Worm (Caenorhabditis elegans) whole organism, L1 larva: ENCODE data around the gene Y81B9A.3.

Source experiments
- aha-1 ChIP-seq: fragments of 150-350 bp; optimal IDR thresholded peaks from 2 replicates; lab custom pipeline; 2014; ENCODE audit warnings: missing biosample characterization, missing genetic modification characterization
- ces-1 ChIP-seq: fragments of 150-350 bp; optimal IDR thresholded peaks from 2 replicates; lab custom pipeline; 2014; ENCODE audit warnings: missing biosample characterization, missing genetic modification reagents, missing genetic modification characterization
- mef-2 ChIP-seq: fragments of 150-350 bp; optimal IDR thresholded peaks from 2 replicates; lab custom pipeline; 2014; ENCODE audit warnings: missing biosample characterization, missing genetic modification characterization
- mep-1 ChIP-seq: fragments of 150-350 bp; optimal IDR thresholded peaks from 2 replicates; lab custom pipeline; 2014; ENCODE audit warnings: missing biosample characterization, missing genetic modification characterization
- sptf-1 ChIP-seq: fragments of 150-350 bp; optimal IDR thresholded peaks from 2 replicates; lab custom pipeline; 2014; ENCODE audit warnings: missing biosample characterization, missing genetic modification characterization

- TF ChIP-seq ces-1 = no peak
- TF ChIP-seq aha-1 (tag; lab: Kevin White, UChicago) = no peak
- no peak for TF ChIP-seq mep-1
- TF ChIP-seq sptf-1 (tag; lab: Kevin White, UChicago) = no peak
- TF ChIP-seq mef-2 (tag; lab: Kevin White, UChicago) = no peak
These were observed 28.0 kb upstream of the Y81B9A.3 start, which contains the start of gene B0563.7 for ce11 chrX:9154216-9154615.
